Worm (Caenorhabditis elegans): ENCODE data around the gene rnf-5.

DNA sequence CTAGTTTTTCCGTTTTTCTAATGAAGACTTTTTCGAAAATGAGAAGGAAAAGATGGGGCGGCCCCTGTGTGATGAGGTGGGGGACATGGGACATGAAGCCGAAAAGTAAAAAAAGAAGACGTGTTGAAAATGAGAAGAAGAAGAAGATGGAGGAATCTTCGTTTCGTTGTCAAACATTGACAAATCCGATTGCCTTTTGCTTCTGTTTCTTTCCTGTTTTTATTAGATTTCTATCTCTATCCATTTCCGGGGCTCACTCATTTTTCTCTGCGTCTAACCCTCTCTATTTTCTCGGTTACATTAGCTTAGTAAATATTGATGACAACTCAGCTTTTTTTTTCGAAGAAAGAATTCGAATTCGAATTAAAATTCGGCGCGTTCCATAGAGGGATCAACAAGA, 46.9 kb downstream of the rnf-5 start:
- TF ChIP-seq nhr-10 (tag; optimal IDR thresholded peaks at IDR 0.05) (no peak), alr-1 (tag; optimal IDR thresholded peaks at IDR 0.05) (no peak), gmeb-1 (tag; optimal IDR thresholded peaks at IDR 0.05) (no peak), sma-9 (GFP tag; optimal IDR thresholded peaks at IDR 0.05) (no peak), sma-9 (tag; optimal IDR thresholded peaks at IDR 0.05) (no peak)
